Fruit fly (Drosophila melanogaster) whole organism, embryonic: ENCODE data around the gene wds.
A peak's percentile ranks its signal among the peaks of the same experiment; 100 is the strongest.

Experiments used
- C15 ChIP-seq: fragments of 200-800 bp; sonication (Bioruptor generic); IDR thresholded peaks from 3 replicates; pipeline ENCODE4 v1.3.6; 2022; ENCODE audit warnings: missing biosample characterization, missing genetic modification characterization
- CG1024 ChIP-seq: fragments of 200-800 bp; sonication (Bioruptor generic); IDR thresholded peaks from 2 replicates; pipeline ENCODE4 v1.3.6; 2022; ENCODE audit warnings: missing biosample characterization, missing genetic modification characterization
- CG10543 ChIP-seq: fragments of 200-800 bp; sonication (Bioruptor generic); optimal IDR thresholded peaks from 3 replicates; lab custom pipeline; 2017; ENCODE audit warnings: missing biosample characterization, mild to moderate bottlenecking, missing genetic modification characterization, moderate library complexity
- CG11093 ChIP-seq: fragments of 200-800 bp; sonication (Bioruptor generic); IDR thresholded peaks from 3 replicates; pipeline ENCODE4 v1.3.6; 2022; ENCODE audit warnings: missing biosample characterization, missing genetic modification characterization
- CG11504 ChIP-seq: fragments of 200-800 bp; sonication (Bioruptor generic); optimal IDR thresholded peaks from 3 replicates; lab custom pipeline; 2019; ENCODE audit warnings: missing biosample characterization, mild to moderate bottlenecking, missing genetic modification characterization, moderate library complexity
- CG11695 ChIP-seq: fragments of 200-800 bp; sonication (Bioruptor generic); IDR thresholded peaks from 3 replicates; pipeline ENCODE4 v1.3.6; 2022; ENCODE audit warnings: missing biosample characterization, missing genetic modification characterization
- CG13894 ChIP-seq: fragments of 200-800 bp; sonication (Bioruptor generic); optimal IDR thresholded peaks from 3 replicates; lab custom pipeline; 2018; ENCODE audit warnings: missing biosample characterization, mild to moderate bottlenecking, missing genetic modification characterization, moderate library complexity
- CG1529 ChIP-seq: fragments of 200-800 bp; sonication (Bioruptor generic); optimal IDR thresholded peaks from 3 replicates; lab custom pipeline; 2018; ENCODE audit warnings: missing biosample characterization, missing genetic modification characterization
- CG16815 ChIP-seq: fragments of 200-800 bp; sonication (Bioruptor generic); optimal IDR thresholded peaks from 3 replicates; lab custom pipeline; 2017; ENCODE audit warnings: missing biosample characterization, mild to moderate bottlenecking, missing genetic modification characterization
- CG17385 ChIP-seq: fragments of 200-800 bp; sonication (Bioruptor generic); optimal IDR thresholded peaks from 3 replicates; lab custom pipeline; 2018; ENCODE audit warnings: missing biosample characterization, mild to moderate bottlenecking, missing genetic modification characterization
- CG18262 ChIP-seq: fragments of 200-800 bp; optimal IDR thresholded peaks from 3 replicates; lab custom pipeline; 2019; ENCODE audit warnings: missing biosample characterization, mild to moderate bottlenecking, missing genetic modification characterization, moderate library complexity
- CG18764 ChIP-seq: fragments of 200-800 bp; sonication (Bioruptor generic); optimal IDR thresholded peaks from 3 replicates; lab custom pipeline; 2016; ENCODE audit warnings: missing biosample characterization, missing genetic modification characterization
- CG2712 ChIP-seq: fragments of 200-800 bp; optimal IDR thresholded peaks from 3 replicates; lab custom pipeline; 2019; ENCODE audit warnings: missing biosample characterization, mild to moderate bottlenecking, missing genetic modification characterization, moderate library complexity
- CG2875 ChIP-seq: fragments of 200-800 bp; sonication (Bioruptor generic); optimal IDR thresholded peaks from 2 replicates; lab custom pipeline; 2017; ENCODE audit warnings: missing biosample characterization, mild to moderate bottlenecking, missing genetic modification characterization, missing genetic modification reagents
- CG32767 ChIP-seq: fragments of 200-800 bp; sonication (Bioruptor generic); IDR thresholded peaks from 2 replicates; pipeline ENCODE4 v1.3.6; 2022; ENCODE audit warnings: missing biosample characterization, missing genetic modification characterization
- CG33213 ChIP-seq: fragments of 200-800 bp; sonication (Bioruptor generic); optimal IDR thresholded peaks from 3 replicates; lab custom pipeline; 2016; ENCODE audit warnings: missing biosample characterization, missing genetic modification characterization
- CG3407 ChIP-seq: fragments of 200-800 bp; sonication (Bioruptor generic); optimal IDR thresholded peaks from 2 replicates; lab custom pipeline; 2018; ENCODE audit warnings: missing biosample characterization, mild to moderate bottlenecking, missing genetic modification characterization
- CG34224 ChIP-seq: fragments of 200-800 bp; sonication (Bioruptor generic); IDR thresholded peaks from 3 replicates; pipeline ENCODE4 v1.3.6; 2022; ENCODE audit warnings: missing biosample characterization, missing genetic modification characterization; ENCODE audit not compliant: partially characterized antibody
- CG7271 ChIP-seq: fragments of 200-800 bp; sonication (Bioruptor generic); optimal IDR thresholded peaks from 2 replicates; lab custom pipeline; 2018; ENCODE audit warnings: missing biosample characterization, mild to moderate bottlenecking, missing genetic modification characterization, moderate library complexity
- CG7928 ChIP-seq: fragments of 200-800 bp; sonication (Bioruptor generic); optimal IDR thresholded peaks from 2 replicates; lab custom pipeline; 2017; ENCODE audit warnings: missing biosample characterization, mild to moderate bottlenecking, missing genetic modification characterization
- CG8388 ChIP-seq: fragments of 200-800 bp; sonication (Bioruptor generic); optimal IDR thresholded peaks from 2 replicates; lab custom pipeline; 2019; ENCODE audit warnings: missing biosample characterization, mild to moderate bottlenecking, missing genetic modification characterization, moderate library complexity
- D19B ChIP-seq: fragments of 200-800 bp; sonication (Bioruptor generic); optimal IDR thresholded peaks from 2 replicates; lab custom pipeline; 2017; ENCODE audit warnings: missing biosample characterization, mild to moderate bottlenecking, missing genetic modification characterization
- Jarid2 ChIP-seq: fragments of 200-800 bp; sonication (Bioruptor generic); optimal IDR thresholded peaks from 3 replicates; lab custom pipeline; 2017; ENCODE audit warnings: mild to moderate bottlenecking, missing biosample characterization, missing genetic modification reagents, missing genetic modification characterization
- Lpt ChIP-seq: fragments of >200 bp; optimal IDR thresholded peaks from 2 replicates; lab custom pipeline; 2018; ENCODE audit warnings: missing biosample characterization, missing genetic modification characterization
- Nf-YC ChIP-seq: fragments of 200-800 bp; optimal IDR thresholded peaks from 3 replicates; lab custom pipeline; 2019; ENCODE audit warnings: missing biosample characterization, mild to moderate bottlenecking, missing genetic modification characterization, moderate library complexity
- Pdp1 ChIP-seq, 2 experiments: fragments of 200-800 bp; sonication (Bioruptor generic); optimal IDR thresholded peaks; 3 replicates each; lab custom pipeline; 2016; ENCODE audit warnings: missing biosample characterization in 2 of 2, missing genetic modification characterization in 2 of 2, mild to moderate bottlenecking in 1 of 2, moderate library complexity in 1 of 2
- Rfx ChIP-seq: fragments of 200-800 bp; sonication (Bioruptor generic); IDR thresholded peaks from 2 replicates; pipeline ENCODE4 v1.3.6; 2022; ENCODE audit warnings: missing biosample characterization, missing genetic modification characterization
- Xrp1 ChIP-seq: fragments of 200-800 bp; sonication (Bioruptor generic); IDR thresholded peaks from 2 replicates; pipeline ENCODE4 v1.3.6; 2022; ENCODE audit warnings: missing biosample characterization, missing genetic modification characterization
- YL-1 ChIP-seq: fragments of 200-800 bp; sonication (Bioruptor generic); optimal IDR thresholded peaks from 3 replicates; lab custom pipeline; 2017; ENCODE audit warnings: missing biosample characterization, mild to moderate bottlenecking, missing genetic modification characterization
- abd-A ChIP-seq: fragments of 200-800 bp; sonication (Bioruptor generic); optimal IDR thresholded peaks from 3 replicates; lab custom pipeline; 2019; ENCODE audit warnings: missing biosample characterization, mild to moderate bottlenecking, missing genetic modification characterization, moderate library complexity
- bab2 ChIP-seq: fragments of 200-800 bp; sonication (Bioruptor generic); optimal IDR thresholded peaks from 2 replicates; lab custom pipeline; 2016; ENCODE audit warnings: missing biosample characterization, missing genetic modification characterization
- cg ChIP-seq: fragments of 200-800 bp; sonication (Bioruptor generic); optimal IDR thresholded peaks from 3 replicates; lab custom pipeline; 2019; ENCODE audit warnings: missing biosample characterization, mild to moderate bottlenecking, missing genetic modification characterization, moderate library complexity
- chinmo ChIP-seq: fragments of 200-800 bp; sonication (Bioruptor generic); IDR thresholded peaks from 4 replicates; pipeline ENCODE4 v1.3.6; 2022; ENCODE audit warnings: missing biosample characterization, missing genetic modification characterization; ENCODE audit not compliant: partially characterized antibody
- da ChIP-seq: fragments of 200-800 bp; sonication (Bioruptor generic); optimal IDR thresholded peaks from 2 replicates; lab custom pipeline; 2016; ENCODE audit warnings: missing biosample characterization, missing genetic modification characterization
- fd3F ChIP-seq: fragments of 200-800 bp; sonication (Bioruptor generic); optimal IDR thresholded peaks from 2 replicates; lab custom pipeline; 2018; ENCODE audit warnings: missing biosample characterization, mild to moderate bottlenecking, missing genetic modification characterization, moderate library complexity
- mirr ChIP-seq: fragments of 200-800 bp; sonication (Bioruptor generic); optimal IDR thresholded peaks from 3 replicates; lab custom pipeline; 2018; ENCODE audit warnings: missing biosample characterization, mild to moderate bottlenecking, missing genetic modification characterization
- pan ChIP-seq, 4 experiments: fragments of >200 bp in 3 of 4; fragments of 200-800 bp in 1 of 4; sonication (Bioruptor generic) in 1 of 4; optimal IDR thresholded peaks in 3 of 4; IDR thresholded peaks in 1 of 4; 2 replicates each; pipeline versions ENCODE4 v1.3.6 to Lab custom; 2017 to 2022; ENCODE audit warnings: missing biosample characterization in 2 of 4, missing genetic modification characterization in 2 of 4, mixed read lengths in 1 of 4
- pfk ChIP-seq: fragments of 200-800 bp; sonication (Bioruptor generic); optimal IDR thresholded peaks from 2 replicates; lab custom pipeline; 2018; ENCODE audit warnings: missing biosample characterization, mild to moderate bottlenecking, missing genetic modification characterization, moderate library complexity
- pros ChIP-seq: fragments of 200-800 bp; sonication (Bioruptor generic); optimal IDR thresholded peaks from 3 replicates; lab custom pipeline; 2019; ENCODE audit warnings: missing biosample characterization, mild to moderate bottlenecking, missing genetic modification characterization, moderate library complexity
- row ChIP-seq: fragments of 200-800 bp; sonication (Bioruptor generic); IDR thresholded peaks from 3 replicates; pipeline ENCODE4 v1.3.6; 2022; ENCODE audit warnings: missing biosample characterization, missing genetic modification characterization
- sd ChIP-seq: fragments of 200-800 bp; sonication (Bioruptor generic); optimal IDR thresholded peaks from 3 replicates; lab custom pipeline; 2018; ENCODE audit warnings: missing biosample characterization, mild to moderate bottlenecking, missing genetic modification characterization, moderate library complexity
- slou ChIP-seq: fragments of 200-800 bp; sonication (Bioruptor generic); optimal IDR thresholded peaks from 3 replicates; lab custom pipeline; 2016; ENCODE audit warnings: missing biosample characterization, missing genetic modification characterization
- sqz ChIP-seq: fragments of 200-800 bp; sonication (Bioruptor generic); optimal IDR thresholded peaks from 3 replicates; lab custom pipeline; 2018; ENCODE audit warnings: missing biosample characterization, mild to moderate bottlenecking, missing genetic modification characterization
- sr ChIP-seq: fragments of 200-800 bp; sonication (Bioruptor generic); IDR thresholded peaks from 3 replicates; pipeline ENCODE4 v1.3.6; 2022; ENCODE audit warnings: missing biosample characterization, missing genetic modification characterization
- vvl ChIP-seq: fragments of 200-800 bp; sonication (Bioruptor generic); IDR thresholded peaks from 2 replicates; pipeline ENCODE4 v1.3.6; 2022; ENCODE audit warnings: missing biosample characterization, missing genetic modification characterization
- wdn ChIP-seq: fragments of 200-800 bp; sonication (Bioruptor generic); IDR thresholded peaks from 2 replicates; pipeline ENCODE4 v1.3.6; 2022; ENCODE audit warnings: missing biosample characterization, missing genetic modification characterization
- zfh2 ChIP-seq: fragments of 200-800 bp; sonication (Bioruptor generic); optimal IDR thresholded peaks from 2 replicates; lab custom pipeline; 2016; ENCODE audit warnings: missing biosample characterization, missing genetic modification characterization

The wds gene

DNA sequence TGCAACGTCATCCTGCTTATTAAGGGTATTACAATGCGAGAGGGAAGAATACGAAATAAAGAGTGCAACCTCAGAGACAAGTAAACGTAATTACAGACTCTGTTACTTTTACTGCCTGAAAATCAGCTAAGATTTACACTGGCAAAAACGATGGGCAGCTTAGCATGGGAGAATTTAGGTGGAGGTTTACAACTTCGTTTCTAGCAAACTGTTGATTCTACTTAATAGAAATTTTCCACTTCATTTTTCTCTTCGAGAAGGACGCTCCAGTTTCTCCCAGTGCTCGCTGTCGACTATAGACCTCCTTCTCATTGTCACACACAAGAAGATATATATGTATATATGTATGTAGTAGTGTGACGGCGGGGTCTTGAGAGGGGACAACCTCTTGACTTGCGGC lies 49.6 kb upstream of the wds start (continued):
- TF ChIP-seq CG16815 (GFP tag; lab: Kevin White, UChicago) (peak; percentile 5), Xrp1 (GFP tag; lab: Robert Waterston, UW) (peak; percentile 42; the same call in 1 of the 2 replicates), CG34224 (GFP tag; lab: Robert Waterston, UW) (no peak), pros (GFP tag; lab: Kevin White, UChicago) (no peak), wdn (GFP tag; lab: Robert Waterston, UW) (no peak), YL-1 (GFP tag; lab: Kevin White, UChicago) (no peak), sr (GFP tag; lab: Robert Waterston, UW) (no peak), CG11093 (GFP tag; lab: Robert Waterston, UW) (0 out of 3 replicates have a peak, but pooled peaks have one; percentile 28), CG18764 (GFP tag; lab: Kevin White, UChicago) (no peak), CG2875 (GFP tag; lab: Kevin White, UChicago) (no peak), CG11504 (peak; percentile 41), slou (no peak), CG2712 (tag; lab: Kevin White, UChicago) (peak; percentile 64), da (GFP tag; lab: Kevin White, UChicago) (no peak), CG33213 (GFP tag; lab: Kevin White, UChicago) (no peak), Jarid2 (GFP tag; lab: Kevin White, UChicago) (no peak), CG1529 (GFP tag; lab: Kevin White, UChicago) (peak; percentile 4), CG18262 (tag; lab: Kevin White, UChicago) (peak; percentile 50), fd3F (GFP tag; lab: Kevin White, UChicago) (no peak), CG7928 (GFP tag; lab: Kevin White, UChicago) (no peak), CG1024 (GFP tag; lab: Robert Waterston, UW) (no peak), Lpt (no peak), CG7271 (tag; lab: Kevin White, UChicago) (no peak), C15 (GFP tag; lab: Robert Waterston, UW) (0 out of 3 replicates have a peak, but pooled peaks have one; percentile 29)
- TF ChIP-seq, all 482 proteins: peak for 138

DNA sequence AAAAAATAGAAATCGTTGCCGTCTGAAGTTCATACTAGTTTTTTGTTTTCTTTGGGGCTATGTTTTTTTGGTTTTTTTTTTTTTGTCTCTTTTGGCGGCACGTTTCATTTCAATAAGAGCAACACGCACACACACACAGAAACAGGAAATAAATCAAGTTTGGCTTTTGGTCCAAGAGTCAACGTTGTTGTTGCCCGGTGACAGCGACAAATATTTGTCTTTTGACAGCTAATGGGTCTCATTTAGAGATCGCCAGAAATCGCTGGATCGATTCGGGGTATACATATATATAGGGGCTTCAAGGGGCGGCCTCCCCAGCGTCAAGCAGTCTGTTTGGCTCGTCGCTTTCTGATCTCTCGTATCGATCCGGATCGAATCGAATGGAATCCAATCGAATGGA lies 48.4 kb upstream of the wds start:
- TF ChIP-seq pfk (GFP tag; lab: Kevin White, UChicago) (no peak), CG13894 (tag; lab: Kevin White, UChicago) (peak; percentile 95), sd (peak; percentile 69), chinmo (GFP tag; lab: Robert Waterston, UW) (peak; percentile 55; the same call in 1 of the 4 replicates), sqz (GFP tag; lab: Kevin White, UChicago) (peak; percentile 57), row (GFP tag; lab: Robert Waterston, UW) (no peak), pros (GFP tag; lab: Kevin White, UChicago) (no peak), pan (optimal IDR thresholded peaks at IDR 0.05; lab: Kevin White, UChicago) (no peak), pan (GFP tag; optimal IDR thresholded peaks at IDR 0.05 in 1 of 2, IDR thresholded peaks at IDR 0.05 in 1 of 2) (peak in 1 of 2 experiments; percentile 17)

- TF ChIP-seq CG10543, result no peak
- peak; percentile 88; the same call in 1 of the 4 replicates for TF ChIP-seq chinmo (GFP tag; lab: Robert Waterston, UW)
- TF ChIP-seq Nf-YC (tag; lab: Kevin White, UChicago), result no peak
- TF ChIP-seq CG32767, result no peak
- peak; percentile 67; the same call in 1 of the 2 replicates for TF ChIP-seq vvl (GFP tag; lab: Robert Waterston, UW)
- peak; percentile 48 for TF ChIP-seq cg (GFP tag; lab: Kevin White, UChicago)
- TF ChIP-seq mirr, result peak; percentile 23
- TF ChIP-seq CG3407 (GFP tag; lab: Kevin White, UChicago), result no peak
- TF ChIP-seq D19B, result no peak
- no peak for TF ChIP-seq Pdp1 (GFP tag; optimal IDR thresholded peaks at IDR 0.05; lab: Kevin White, UChicago)
- no peak for TF ChIP-seq zfh2
- no peak for TF ChIP-seq Rfx
- no peak for TF ChIP-seq bab2 (GFP tag; lab: Kevin White, UChicago)
- no peak for TF ChIP-seq CG8388 (GFP tag; lab: Kevin White, UChicago)
- TF ChIP-seq CG11695 (GFP tag; lab: Robert Waterston, UW), result no peak
- no peak for TF ChIP-seq CG17385 (GFP tag; lab: Kevin White, UChicago)
- TF ChIP-seq sd, result peak; percentile 45
- peak; percentile 66 for TF ChIP-seq abd-A (tag; lab: Kevin White, UChicago)
- TF ChIP-seq wdn (GFP tag; lab: Robert Waterston, UW), result no peak
Measured at dm6 chrX:2538387-2538786, 47.4 kb upstream of the wds start.
